Worm (Caenorhabditis elegans) whole organism, L1 larva: Measurements from ENCODE around the gene twk-9.
A peak's percentile ranks its signal among the peaks of the same experiment; 100 is the strongest.

ENCODE experiments used
- C16A3.4 ChIP-seq: fragments of 150-350 bp; optimal IDR thresholded peaks from 2 replicates; lab custom pipeline; 2014; ENCODE audit warnings: missing biosample characterization, missing genetic modification characterization
- blmp-1 ChIP-seq: fragments of 150-350 bp; optimal IDR thresholded peaks from 2 replicates; lab custom pipeline; 2014; ENCODE audit warnings: missing biosample characterization, missing genetic modification characterization
- ceh-8 ChIP-seq: fragments of 200-800 bp; sonication (Bioruptor generic); optimal IDR thresholded peaks from 2 replicates; lab custom pipeline; 2018; ENCODE audit warnings: mild to moderate bottlenecking, missing genetic modification characterization, moderate library complexity, missing compliant biosample characterization
- ceh-82 ChIP-seq, 3 experiments: fragments of 150-350 bp in 1 of 3; sonication (generic microtip) in 2 of 3; optimal IDR thresholded peaks; 2 replicates each; lab custom pipeline; 2014 to 2017; ENCODE audit warnings: missing biosample characterization in 3 of 3, missing genetic modification characterization in 3 of 3
- ceh-90 ChIP-seq: sonication (generic microtip); optimal IDR thresholded peaks from 2 replicates; lab custom pipeline; 2016; ENCODE audit warnings: missing genetic modification characterization, missing compliant biosample characterization
- dpl-1 ChIP-seq, 3 experiments: fragments of 150-350 bp in 2 of 3; sonication (generic microtip) in 1 of 3; optimal IDR thresholded peaks; 2 replicates each; lab custom pipeline; 2014 to 2017; ENCODE audit warnings: missing biosample characterization in 3 of 3, missing genetic modification characterization in 3 of 3, missing genetic modification reagents in 3 of 3
- efl-1 ChIP-seq, 4 experiments: fragments of 150-350 bp; optimal IDR thresholded peaks in 3 of 4; peaks in 1 of 4; 1 replicate in 1 of 4; 2 replicates in 3 of 4; lab custom pipeline; 2014; ENCODE audit warnings: missing biosample characterization in 2 of 4, missing genetic modification characterization in 2 of 4, missing genetic modification reagents in 2 of 4
- efl-3 ChIP-seq: fragments of 200-800 bp; sonication (Bioruptor generic); optimal IDR thresholded peaks from 2 replicates; lab custom pipeline; 2018; ENCODE audit warnings: mild to moderate bottlenecking, missing genetic modification characterization, missing compliant biosample characterization
- elt-3 ChIP-seq, 6 experiments: fragments of 150-350 bp in 1 of 6; sonication (generic microtip); optimal IDR thresholded peaks; 2 replicates each; lab custom pipeline; 2017 to 2018; ENCODE audit warnings: missing biosample characterization in 6 of 6, missing genetic modification characterization in 6 of 6, inconsistent platforms in 1 of 6
- fkh-8 ChIP-seq: sonication (generic microtip); optimal IDR thresholded peaks from 2 replicates; lab custom pipeline; 2016; ENCODE audit warnings: mild to moderate bottlenecking, missing genetic modification characterization, missing compliant biosample characterization
- fos-1 ChIP-seq: fragments of 150-350 bp; optimal IDR thresholded peaks from 2 replicates; lab custom pipeline; 2014; ENCODE audit warnings: missing biosample characterization, missing genetic modification characterization
- grh-1 ChIP-seq: fragments of 200-800 bp; sonication (Bioruptor generic); IDR thresholded peaks from 2 replicates; pipeline ENCODE4 v1.3.6; 2022; ENCODE audit warnings: missing genetic modification reagents, missing genetic modification characterization, missing compliant biosample characterization
- hlh-4 ChIP-seq: sonication (generic microtip); optimal IDR thresholded peaks from 2 replicates; lab custom pipeline; 2016; ENCODE audit warnings: mild to moderate bottlenecking, missing genetic modification characterization, missing compliant biosample characterization
- isw-1 ChIP-seq: fragments of 200-800 bp; sonication (Bioruptor generic); IDR thresholded peaks from 2 replicates; pipeline ENCODE4 v1.3.6; 2022; ENCODE audit warnings: missing genetic modification characterization, missing compliant biosample characterization
- jun-1 ChIP-seq: fragments of 150-350 bp; optimal IDR thresholded peaks from 2 replicates; lab custom pipeline; 2014; ENCODE audit warnings: missing biosample characterization, missing genetic modification reagents, missing genetic modification characterization
- lin-14 ChIP-seq: fragments of 200-800 bp; sonication (Bioruptor generic); optimal IDR thresholded peaks from 2 replicates; lab custom pipeline; 2018; ENCODE audit warnings: mild to moderate bottlenecking, missing genetic modification characterization, moderate library complexity, missing compliant biosample characterization
- lin-15B ChIP-seq: fragments of 150-350 bp; sonication (generic microtip); optimal IDR thresholded peaks from 3 replicates; lab custom pipeline; 2014; ENCODE audit warnings: missing biosample characterization, missing genetic modification characterization
- lin-35 ChIP-seq, 2 experiments: fragments of 150-350 bp; optimal IDR thresholded peaks; 2 replicates each; lab custom pipeline; 2014; ENCODE audit warnings: missing biosample characterization in 2 of 2, missing genetic modification characterization in 2 of 2, missing genetic modification reagents in 2 of 2
- lsy-2 ChIP-seq, 2 experiments: fragments of 150-350 bp; optimal IDR thresholded peaks; 2 replicates each; lab custom pipeline; 2014; ENCODE audit warnings: missing biosample characterization in 2 of 2, missing genetic modification characterization in 2 of 2
- mdl-1 ChIP-seq, 2 experiments: fragments of 150-350 bp; optimal IDR thresholded peaks; 2 replicates each; lab custom pipeline; 2014 to 2017; ENCODE audit warnings: missing biosample characterization in 2 of 2, missing genetic modification characterization in 2 of 2, inconsistent platforms in 1 of 2
- mef-2 ChIP-seq: fragments of 150-350 bp; optimal IDR thresholded peaks from 2 replicates; lab custom pipeline; 2014; ENCODE audit warnings: missing biosample characterization, missing genetic modification characterization
- mep-1 ChIP-seq: fragments of 150-350 bp; optimal IDR thresholded peaks from 2 replicates; lab custom pipeline; 2014; ENCODE audit warnings: missing biosample characterization, missing genetic modification characterization
- nhr-19 ChIP-seq: fragments of 200-800 bp; sonication (Bioruptor generic); conservative IDR thresholded peaks from 2 replicates; pipeline ENCODE4 v1.3.6; 2022; ENCODE audit warnings: missing genetic modification characterization, missing compliant biosample characterization
- nhr-20 ChIP-seq: sonication (generic microtip); optimal IDR thresholded peaks from 2 replicates; lab custom pipeline; 2016; ENCODE audit warnings: mild to moderate bottlenecking, missing genetic modification characterization, missing compliant biosample characterization
- nhr-237 ChIP-seq: fragments of 150-350 bp; optimal IDR thresholded peaks from 2 replicates; lab custom pipeline; 2014; ENCODE audit warnings: missing biosample characterization, missing genetic modification characterization
- nhr-47 ChIP-seq: sonication (generic microtip); optimal IDR thresholded peaks from 2 replicates; lab custom pipeline; 2016; ENCODE audit warnings: mild to moderate bottlenecking, missing genetic modification characterization, moderate library complexity, missing compliant biosample characterization
- nhr-71 ChIP-seq: sonication (generic microtip); optimal IDR thresholded peaks from 2 replicates; lab custom pipeline; 2016; ENCODE audit warnings: mild to moderate bottlenecking, missing genetic modification characterization, moderate library complexity, missing compliant biosample characterization
- nhr-76 ChIP-seq: sonication (generic microtip); optimal IDR thresholded peaks from 2 replicates; lab custom pipeline; 2017; ENCODE audit warnings: missing biosample characterization, missing genetic modification characterization
- nhr-84 ChIP-seq: sonication (generic microtip); optimal IDR thresholded peaks from 2 replicates; lab custom pipeline; 2017; ENCODE audit warnings: missing biosample characterization, missing genetic modification characterization
- nhr-85 ChIP-seq: sonication (generic microtip); peaks from one replicate; lab custom pipeline; 2016; ENCODE audit warnings: missing genetic modification characterization, inconsistent platforms, missing compliant biosample characterization
- nhr-90 ChIP-seq: sonication (generic microtip); optimal IDR thresholded peaks from 2 replicates; lab custom pipeline; 2016; ENCODE audit warnings: mild to moderate bottlenecking, missing genetic modification characterization, missing compliant biosample characterization; ENCODE audit not compliant: poor library complexity
- pag-3 ChIP-seq: sonication (generic microtip); optimal IDR thresholded peaks from 2 replicates; lab custom pipeline; 2017; ENCODE audit warnings: missing genetic modification characterization, mild to moderate bottlenecking, missing compliant biosample characterization, antibody characterized with exemption, borderline replicate concordance; ENCODE audit not compliant: insufficient read depth
- pax-3 ChIP-seq: fragments of 200-800 bp; sonication (Bioruptor generic); optimal IDR thresholded peaks from 2 replicates; lab custom pipeline; 2018; ENCODE audit warnings: mild to moderate bottlenecking, missing genetic modification characterization, moderate library complexity, missing compliant biosample characterization
- snu-23 ChIP-seq: sonication (generic microtip); optimal IDR thresholded peaks from 2 replicates; lab custom pipeline; 2016; ENCODE audit warnings: missing genetic modification characterization, missing compliant biosample characterization
- sup-37 ChIP-seq: fragments of 200-800 bp; sonication (Bioruptor generic); optimal IDR thresholded peaks from 2 replicates; lab custom pipeline; 2018; ENCODE audit warnings: mild to moderate bottlenecking, missing genetic modification characterization, missing compliant biosample characterization
- tbx-2 ChIP-seq: sonication (generic microtip); optimal IDR thresholded peaks from 2 replicates; lab custom pipeline; 2016; ENCODE audit warnings: missing genetic modification characterization, missing compliant biosample characterization
- unc-130 ChIP-seq: fragments of 150-350 bp; optimal IDR thresholded peaks from 2 replicates; lab custom pipeline; 2017; ENCODE audit warnings: missing biosample characterization, missing genetic modification characterization, inconsistent platforms
- vab-15 ChIP-seq: sonication (generic microtip); optimal IDR thresholded peaks from 2 replicates; lab custom pipeline; 2017; ENCODE audit warnings: missing genotype, mild to moderate bottlenecking, missing genetic modification characterization, missing compliant biosample characterization
- xbp-1 ChIP-seq: sonication (generic microtip); optimal IDR thresholded peaks from 2 replicates; lab custom pipeline; 2016; ENCODE audit warnings: missing genetic modification characterization, missing compliant biosample characterization
- ztf-4 ChIP-seq: fragments of 150-350 bp; optimal IDR thresholded peaks from 2 replicates; lab custom pipeline; 2014; ENCODE audit warnings: missing biosample characterization, missing genetic modification characterization

Gene twk-9

ce11 chrIV:9671001-9671652 is 21.8 kb upstream of the twk-9 start (continued):
- TF ChIP-seq ceh-82 (tag; optimal IDR thresholded peaks at IDR 0.05; lab: Kevin White, UChicago): no peak
- no peak for TF ChIP-seq hlh-4 (tag; lab: Kevin White, UChicago)
- no peak for TF ChIP-seq lin-15B (tag; lab: Kevin White, UChicago)
- no peak for TF ChIP-seq sup-37 (GFP tag; lab: Kevin White, UChicago)
- peak in 2 of 3 experiments; percentile 14 to 39 for TF ChIP-seq dpl-1 (GFP tag; optimal IDR thresholded peaks at IDR 0.05; lab: Kevin White, UChicago)
- TF ChIP-seq pag-3 (tag; lab: Kevin White, UChicago): no peak
- TF ChIP-seq unc-130 (tag; lab: Kevin White, UChicago): peak; percentile 20
- TF ChIP-seq, all 84 proteins: peak for 37

- TF ChIP-seq lin-35 (GFP tag; optimal IDR thresholded peaks at IDR 0.05; lab: Kevin White, UChicago): peak in 1 of 2 experiments; percentile 63
- peak; percentile 32 for TF ChIP-seq efl-3 (GFP tag; lab: Kevin White, UChicago)
- no peak for TF ChIP-seq nhr-237
- peak; percentile 21; the same call in 1 of the 2 replicates for TF ChIP-seq nhr-19 (GFP tag; lab: Robert Waterston, UW)
- peak; percentile 73 for TF ChIP-seq lin-14
- TF ChIP-seq ceh-90 (tag; lab: Kevin White, UChicago): no peak
- no peak for TF ChIP-seq ceh-8 (GFP tag; lab: Kevin White, UChicago)
- TF ChIP-seq xbp-1 (tag; lab: Kevin White, UChicago): peak; percentile 3
- TF ChIP-seq nhr-71 (tag; lab: Kevin White, UChicago): peak; percentile 83
- no peak for TF ChIP-seq vab-15 (tag; lab: Kevin White, UChicago)
- TF ChIP-seq mep-1 (tag; lab: Kevin White, UChicago): peak; percentile 43
- peak in 2 of 6 experiments; percentile 80 for TF ChIP-seq elt-3 (tag; optimal IDR thresholded peaks at IDR 0.05; lab: Kevin White, UChicago)
- peak in 1 of 3 experiments; percentile 21 for TF ChIP-seq dpl-1 (GFP tag; optimal IDR thresholded peaks at IDR 0.05; lab: Kevin White, UChicago)
- peak in 1 of 2 experiments; percentile 41 for TF ChIP-seq mdl-1 (tag; optimal IDR thresholded peaks at IDR 0.05; lab: Kevin White, UChicago)
- TF ChIP-seq grh-1 (GFP tag; lab: Robert Waterston, UW): peak; percentile 38; the same call in 1 of the 2 replicates
- TF ChIP-seq blmp-1 (tag; lab: Kevin White, UChicago): peak; percentile 90
- TF ChIP-seq ztf-4 (tag; lab: Kevin White, UChicago): peak; percentile 18
- TF ChIP-seq lsy-2 (tag; optimal IDR thresholded peaks at IDR 0.05; lab: Kevin White, UChicago): peak; percentile 69 to 82
- TF ChIP-seq sup-37 (GFP tag; lab: Kevin White, UChicago): no peak
- TF ChIP-seq nhr-47 (tag; lab: Kevin White, UChicago): peak; percentile 52
- no peak for TF ChIP-seq nhr-84 (tag; lab: Kevin White, UChicago)
- TF ChIP-seq snu-23 (GFP tag; lab: Kevin White, UChicago): peak; percentile 80
- TF ChIP-seq nhr-85 (tag; lab: Kevin White, UChicago): peak; percentile 96
- TF ChIP-seq C16A3.4: peak; percentile 22
- no peak for TF ChIP-seq fkh-8 (tag; lab: Kevin White, UChicago)
- TF ChIP-seq fos-1 (tag; lab: Kevin White, UChicago): no peak
- TF ChIP-seq nhr-20 (tag; lab: Kevin White, UChicago): peak; percentile 95
- peak; percentile 77 for TF ChIP-seq nhr-90 (tag; lab: Kevin White, UChicago)
- no peak for TF ChIP-seq isw-1 (GFP tag; lab: Robert Waterston, UW)
- TF ChIP-seq tbx-2: peak; percentile 35
Measured at ce11 chrIV:9672434-9672833, 20.5 kb upstream of the twk-9 start.

- TF ChIP-seq jun-1 (tag; lab: Kevin White, UChicago): no peak
- TF ChIP-seq mdl-1 (tag; optimal IDR thresholded peaks at IDR 0.05; lab: Kevin White, UChicago): no peak
- TF ChIP-seq nhr-76 (tag; lab: Kevin White, UChicago): no peak
- no peak for TF ChIP-seq pax-3 (tag; lab: Kevin White, UChicago)
- peak; percentile 30 for TF ChIP-seq blmp-1 (tag; lab: Kevin White, UChicago)
- no peak for TF ChIP-seq efl-1 (optimal IDR thresholded peaks at IDR 0.05; lab: Kevin White, UChicago)
- TF ChIP-seq efl-1 (GFP tag; optimal IDR thresholded peaks at IDR 0.05 in 1 of 2; lab: Kevin White, UChicago): no peak
- no peak for TF ChIP-seq efl-3 (GFP tag; lab: Kevin White, UChicago)
- no peak for TF ChIP-seq C16A3.4
- peak; percentile 59 for TF ChIP-seq nhr-85 (tag; lab: Kevin White, UChicago)
- no peak for TF ChIP-seq mef-2 (tag; lab: Kevin White, UChicago)
- TF ChIP-seq elt-3 (tag; optimal IDR thresholded peaks at IDR 0.05; lab: Kevin White, UChicago): no peak
- no peak for TF ChIP-seq nhr-71 (tag; lab: Kevin White, UChicago)
Measured at ce11 chrIV:9673206-9673605, 19.8 kb upstream of the twk-9 start.
